Fruit fly (Drosophila melanogaster): ENCODE data around the gene CG14445.
A peak's percentile ranks its signal among the peaks of the same experiment; 100 is the strongest.

Gene CG14445

DNA sequence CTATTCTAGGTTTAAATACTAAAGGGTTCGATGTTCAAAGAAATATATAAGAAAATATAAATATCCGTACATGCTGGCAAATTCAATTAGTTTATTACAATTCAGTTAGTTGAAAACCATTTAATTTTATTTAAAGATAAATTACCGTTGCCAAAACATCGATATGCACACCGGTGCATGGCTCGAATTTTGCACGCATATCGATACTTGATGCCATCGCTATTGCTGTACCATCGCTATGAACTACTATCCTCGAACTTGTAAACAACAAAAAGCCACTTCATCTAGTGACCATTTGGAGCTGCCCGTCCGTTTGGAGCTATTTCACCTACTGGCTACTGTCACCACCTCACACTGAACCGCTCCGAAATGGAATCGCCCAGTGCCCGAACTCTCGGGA, 23.8 kb downstream of the CG14445 start, which contains the start of gene Josd (continued):
- TF ChIP-seq cas (GFP tag; IDR thresholded peaks at IDR 0.05): no peak
- no peak for TF ChIP-seq Aef1 (GFP tag; IDR thresholded peaks at IDR 0.05)
- TF ChIP-seq CG14441 (GFP tag; IDR thresholded peaks at IDR 0.05): no peak
- TF ChIP-seq CG10147 (GFP tag; optimal IDR thresholded peaks at IDR 0.05): peak; percentile 8
- no peak for TF ChIP-seq Antp (GFP tag; optimal IDR thresholded peaks at IDR 0.05)
- peak; percentile 69; the same call in 1 of the 2 replicates for TF ChIP-seq sna (GFP tag; IDR thresholded peaks at IDR 0.05; ENCODE audit: partially characterized antibody)
- TF ChIP-seq crp (GFP tag; optimal IDR thresholded peaks at IDR 0.05): no peak
- TF ChIP-seq CHES-1-like (GFP tag; optimal IDR thresholded peaks at IDR 0.05): no peak
- TF ChIP-seq HLH4C (GFP tag; IDR thresholded peaks at IDR 0.05; ENCODE audit: partially characterized antibody): peak; percentile 74
- no peak for TF ChIP-seq HLH54F (GFP tag; optimal IDR thresholded peaks at IDR 0.05)
- no peak for TF ChIP-seq eyg (GFP tag; optimal IDR thresholded peaks at IDR 0.05)
- no peak for TF ChIP-seq ems (GFP tag; optimal IDR thresholded peaks at IDR 0.05)
- peak; percentile 87 for TF ChIP-seq CG13287 (GFP tag; IDR thresholded peaks at IDR 0.05; ENCODE audit: partially characterized antibody)
- TF ChIP-seq fd102C (GFP tag; optimal IDR thresholded peaks at IDR 0.05): no peak
- no peak for TF ChIP-seq H2.0 (GFP tag; IDR thresholded peaks at IDR 0.05)
- no peak for TF ChIP-seq Bteb2 (GFP tag; optimal IDR thresholded peaks at IDR 0.05)
- no peak for TF ChIP-seq fd64A (GFP tag; optimal IDR thresholded peaks at IDR 0.05)
- no peak for TF ChIP-seq CG10654 (GFP tag; optimal IDR thresholded peaks at IDR 0.05)
- no peak for TF ChIP-seq CG8478 (optimal IDR thresholded peaks at IDR 0.05)
- TF ChIP-seq dysf (GFP tag; IDR thresholded peaks at IDR 0.05): no peak
- TF ChIP-seq inv (GFP tag; IDR thresholded peaks at IDR 0.05; ENCODE audit: partially characterized antibody): peak; percentile 76
- no peak for TF ChIP-seq rib (GFP tag; IDR thresholded peaks at IDR 0.05)
- TF ChIP-seq trem (tag; optimal IDR thresholded peaks at IDR 0.05): peak; percentile 6
- no peak for TF ChIP-seq Dek (tag; optimal IDR thresholded peaks at IDR 0.05)
- no peak for TF ChIP-seq ro (GFP tag; IDR thresholded peaks at IDR 0.05)
- TF ChIP-seq vvl (GFP tag; IDR thresholded peaks at IDR 0.05): 0 out of 2 replicates have a peak, but pooled peaks have one; percentile 8
- TF ChIP-seq CG15601 (tag; optimal IDR thresholded peaks at IDR 0.05): no peak
- no peak for TF ChIP-seq Usf (GFP tag; optimal IDR thresholded peaks at IDR 0.05)
- TF ChIP-seq nerfin-2 (GFP tag; IDR thresholded peaks at IDR 0.05; ENCODE audit: partially characterized antibody): peak; percentile 66
- no peak for TF ChIP-seq CG31224 (GFP tag; IDR thresholded peaks at IDR 0.05)
- TF ChIP-seq Six4 (GFP tag; optimal IDR thresholded peaks at IDR 0.05): no peak
- no peak for TF ChIP-seq wor (GFP tag; IDR thresholded peaks at IDR 0.05)
- TF ChIP-seq NC2β (GFP tag; optimal IDR thresholded peaks at IDR 0.05): no peak
- no peak for TF ChIP-seq chif (GFP tag; optimal IDR thresholded peaks at IDR 0.05)
- no peak for TF ChIP-seq CG6272 (GFP tag; IDR thresholded peaks at IDR 0.05)
- no peak for TF ChIP-seq CG11696 (GFP tag; IDR thresholded peaks at IDR 0.05)
- peak; percentile 15 for TF ChIP-seq Dp (GFP tag; optimal IDR thresholded peaks at IDR 0.05)
- TF ChIP-seq E2f1 (GFP tag; IDR thresholded peaks at IDR 0.05): no peak
- no peak for TF ChIP-seq Jarid2 (GFP tag; optimal IDR thresholded peaks at IDR 0.05)
- TF ChIP-seq salm (tag; optimal IDR thresholded peaks at IDR 0.05): no peak
- no peak for TF ChIP-seq MTF-1 (GFP tag; optimal IDR thresholded peaks at IDR 0.05; ENCODE audit: borderline replicate concordance)
- TF ChIP-seq CG10462 (GFP tag; optimal IDR thresholded peaks at IDR 0.05): no peak
- no peak for TF ChIP-seq insv (GFP tag; optimal IDR thresholded peaks at IDR 0.05)
- TF ChIP-seq CG3838 (GFP tag; optimal IDR thresholded peaks at IDR 0.05): no peak
- no peak for TF ChIP-seq CG10543 (GFP tag; optimal IDR thresholded peaks at IDR 0.05)
- no peak for TF ChIP-seq H15 (GFP tag; IDR thresholded peaks at IDR 0.05)
- peak; percentile 70; the same call in 2 of the 3 replicates for TF ChIP-seq CG7963 (GFP tag; IDR thresholded peaks at IDR 0.05; ENCODE audit: partially characterized antibody)
- no peak for TF ChIP-seq CG12071 (GFP tag; optimal IDR thresholded peaks at IDR 0.05)
- TF ChIP-seq unpg (GFP tag; optimal IDR thresholded peaks at IDR 0.05): no peak
- TF ChIP-seq Elba2 (GFP tag; optimal IDR thresholded peaks at IDR 0.05): no peak
- no peak for TF ChIP-seq Mad (GFP tag; optimal IDR thresholded peaks at IDR 0.05)
- no peak for TF ChIP-seq Bdp1 (GFP tag; optimal IDR thresholded peaks at IDR 0.05)

Measured in whole organism, embryonic.